Worm (Caenorhabditis elegans) whole organism, L1 larva: ENCODE results near the gene his-71.
A peak's percentile ranks its signal among the peaks of the same experiment; 100 is the strongest.

Experiments
- Y116A8C.19 ChIP-seq: sonication (generic microtip); optimal IDR thresholded peaks from 2 replicates; lab custom pipeline; 2016; ENCODE audit warnings: missing compliant biosample characterization, missing genetic modification characterization, borderline replicate concordance
- aha-1 ChIP-seq: fragments of 150-350 bp; optimal IDR thresholded peaks from 2 replicates; lab custom pipeline; 2014; ENCODE audit warnings: missing biosample characterization, missing genetic modification characterization
- ama-1 ChIP-seq: fragments of 150-350 bp; optimal IDR thresholded peaks from 2 replicates; lab custom pipeline; 2014
- ceh-8 ChIP-seq: fragments of 200-800 bp; sonication (Bioruptor generic); optimal IDR thresholded peaks from 2 replicates; lab custom pipeline; 2018; ENCODE audit warnings: mild to moderate bottlenecking, missing genetic modification characterization, moderate library complexity, missing compliant biosample characterization
- ceh-82 ChIP-seq, 3 experiments: fragments of 150-350 bp in 1 of 3; sonication (generic microtip) in 2 of 3; optimal IDR thresholded peaks; 2 replicates each; lab custom pipeline; 2014 to 2017; ENCODE audit warnings: missing biosample characterization in 3 of 3, missing genetic modification characterization in 3 of 3
- ceh-88 ChIP-seq: fragments of 200-800 bp; sonication (Bioruptor generic); IDR thresholded peaks from 2 replicates; pipeline ENCODE4 v1.3.6; 2022; ENCODE audit warnings: missing genetic modification characterization, missing compliant biosample characterization
- ces-1 ChIP-seq: fragments of 150-350 bp; optimal IDR thresholded peaks from 2 replicates; lab custom pipeline; 2014; ENCODE audit warnings: missing biosample characterization, missing genetic modification reagents, missing genetic modification characterization
- dpl-1 ChIP-seq, 3 experiments: fragments of 150-350 bp in 2 of 3; sonication (generic microtip) in 1 of 3; optimal IDR thresholded peaks; 2 replicates each; lab custom pipeline; 2014 to 2017; ENCODE audit warnings: missing biosample characterization in 3 of 3, missing genetic modification characterization in 3 of 3, missing genetic modification reagents in 3 of 3
- dsc-1 ChIP-seq: sonication (generic microtip); optimal IDR thresholded peaks from 2 replicates; lab custom pipeline; 2016; ENCODE audit warnings: mild to moderate bottlenecking, missing genetic modification characterization, missing compliant biosample characterization
- efl-1 ChIP-seq, 4 experiments: fragments of 150-350 bp; optimal IDR thresholded peaks in 3 of 4; peaks in 1 of 4; 1 replicate in 1 of 4; 2 replicates in 3 of 4; lab custom pipeline; 2014; ENCODE audit warnings: missing biosample characterization in 2 of 4, missing genetic modification characterization in 2 of 4, missing genetic modification reagents in 2 of 4
- egl-13 ChIP-seq: sonication (generic microtip); optimal IDR thresholded peaks from 2 replicates; lab custom pipeline; 2016; ENCODE audit warnings: missing genotype, missing genetic modification reagents, missing genetic modification characterization, missing compliant biosample characterization
- elt-2 ChIP-seq: sonication (generic microtip); optimal IDR thresholded peaks from 2 replicates; lab custom pipeline; 2016; ENCODE audit warnings: missing genetic modification characterization, mild to moderate bottlenecking, inconsistent platforms, missing compliant biosample characterization, missing genetic modification reagents
- ets-5 ChIP-seq: fragments of 200-800 bp; sonication (Bioruptor generic); IDR thresholded peaks from 2 replicates; pipeline ENCODE4 v1.3.6; 2022; ENCODE audit warnings: missing genetic modification characterization, missing compliant biosample characterization
- fkh-4 ChIP-seq: sonication (generic microtip); optimal IDR thresholded peaks from 2 replicates; lab custom pipeline; 2016; ENCODE audit warnings: missing compliant biosample characterization, missing genetic modification characterization, borderline replicate concordance
- fkh-8 ChIP-seq: sonication (generic microtip); optimal IDR thresholded peaks from 2 replicates; lab custom pipeline; 2016; ENCODE audit warnings: mild to moderate bottlenecking, missing genetic modification characterization, missing compliant biosample characterization
- fos-1 ChIP-seq: fragments of 150-350 bp; optimal IDR thresholded peaks from 2 replicates; lab custom pipeline; 2014; ENCODE audit warnings: missing biosample characterization, missing genetic modification characterization
- irx-1 ChIP-seq: sonication (generic microtip); optimal IDR thresholded peaks from 2 replicates; lab custom pipeline; 2016; ENCODE audit warnings: missing genetic modification characterization, missing compliant biosample characterization
- lin-13 ChIP-seq: fragments of 150-350 bp; optimal IDR thresholded peaks from 2 replicates; lab custom pipeline; 2014; ENCODE audit warnings: missing biosample characterization, missing genetic modification reagents, missing genetic modification characterization
- lin-14 ChIP-seq: fragments of 200-800 bp; sonication (Bioruptor generic); optimal IDR thresholded peaks from 2 replicates; lab custom pipeline; 2018; ENCODE audit warnings: mild to moderate bottlenecking, missing genetic modification characterization, moderate library complexity, missing compliant biosample characterization
- lin-15B ChIP-seq: fragments of 150-350 bp; sonication (generic microtip); optimal IDR thresholded peaks from 3 replicates; lab custom pipeline; 2014; ENCODE audit warnings: missing biosample characterization, missing genetic modification characterization
- lin-35 ChIP-seq, 2 experiments: fragments of 150-350 bp; optimal IDR thresholded peaks; 2 replicates each; lab custom pipeline; 2014; ENCODE audit warnings: missing biosample characterization in 2 of 2, missing genetic modification characterization in 2 of 2, missing genetic modification reagents in 2 of 2
- lin-39 ChIP-seq: fragments of 150-350 bp; optimal IDR thresholded peaks from 2 replicates; lab custom pipeline; 2014; ENCODE audit warnings: missing biosample characterization, missing genetic modification reagents, missing genetic modification characterization
- lir-3 ChIP-seq: sonication (generic microtip); optimal IDR thresholded peaks from 2 replicates; lab custom pipeline; 2016; ENCODE audit warnings: mild to moderate bottlenecking, missing genetic modification characterization, moderate library complexity, missing compliant biosample characterization; ENCODE audit not compliant: poor library complexity
- mdl-1 ChIP-seq, 2 experiments: fragments of 150-350 bp; optimal IDR thresholded peaks; 2 replicates each; lab custom pipeline; 2014 to 2017; ENCODE audit warnings: missing biosample characterization in 2 of 2, missing genetic modification characterization in 2 of 2, inconsistent platforms in 1 of 2
- mep-1 ChIP-seq: fragments of 150-350 bp; optimal IDR thresholded peaks from 2 replicates; lab custom pipeline; 2014; ENCODE audit warnings: missing biosample characterization, missing genetic modification characterization
- nhr-19 ChIP-seq: fragments of 200-800 bp; sonication (Bioruptor generic); conservative IDR thresholded peaks from 2 replicates; pipeline ENCODE4 v1.3.6; 2022; ENCODE audit warnings: missing genetic modification characterization, missing compliant biosample characterization
- nhr-20 ChIP-seq: sonication (generic microtip); optimal IDR thresholded peaks from 2 replicates; lab custom pipeline; 2016; ENCODE audit warnings: mild to moderate bottlenecking, missing genetic modification characterization, missing compliant biosample characterization
- nhr-28 ChIP-seq: fragments of 150-350 bp; optimal IDR thresholded peaks from 2 replicates; lab custom pipeline; 2014; ENCODE audit warnings: missing biosample characterization, missing genetic modification characterization
- nhr-47 ChIP-seq: sonication (generic microtip); optimal IDR thresholded peaks from 2 replicates; lab custom pipeline; 2016; ENCODE audit warnings: mild to moderate bottlenecking, missing genetic modification characterization, moderate library complexity, missing compliant biosample characterization
- nhr-71 ChIP-seq: sonication (generic microtip); optimal IDR thresholded peaks from 2 replicates; lab custom pipeline; 2016; ENCODE audit warnings: mild to moderate bottlenecking, missing genetic modification characterization, moderate library complexity, missing compliant biosample characterization
- nhr-76 ChIP-seq: sonication (generic microtip); optimal IDR thresholded peaks from 2 replicates; lab custom pipeline; 2017; ENCODE audit warnings: missing biosample characterization, missing genetic modification characterization
- nhr-77 ChIP-seq: fragments of 150-350 bp; optimal IDR thresholded peaks from 2 replicates; lab custom pipeline; 2014; ENCODE audit warnings: missing biosample characterization, missing genetic modification characterization
- nhr-85 ChIP-seq: sonication (generic microtip); peaks from one replicate; lab custom pipeline; 2016; ENCODE audit warnings: missing genetic modification characterization, inconsistent platforms, missing compliant biosample characterization
- nhr-90 ChIP-seq: sonication (generic microtip); optimal IDR thresholded peaks from 2 replicates; lab custom pipeline; 2016; ENCODE audit warnings: mild to moderate bottlenecking, missing genetic modification characterization, missing compliant biosample characterization; ENCODE audit not compliant: poor library complexity
- skn-1 ChIP-seq: fragments of 150-350 bp; optimal IDR thresholded peaks from 2 replicates; lab custom pipeline; 2014; ENCODE audit warnings: missing biosample characterization, missing genetic modification characterization
- snu-23 ChIP-seq: sonication (generic microtip); optimal IDR thresholded peaks from 2 replicates; lab custom pipeline; 2016; ENCODE audit warnings: missing genetic modification characterization, missing compliant biosample characterization
- sox-4 ChIP-seq: sonication (generic microtip); optimal IDR thresholded peaks from 2 replicates; lab custom pipeline; 2016; ENCODE audit warnings: missing genetic modification characterization, missing compliant biosample characterization
- sptf-1 ChIP-seq: fragments of 150-350 bp; optimal IDR thresholded peaks from 2 replicates; lab custom pipeline; 2014; ENCODE audit warnings: missing biosample characterization, missing genetic modification characterization
- tbx-2 ChIP-seq: sonication (generic microtip); optimal IDR thresholded peaks from 2 replicates; lab custom pipeline; 2016; ENCODE audit warnings: missing genetic modification characterization, missing compliant biosample characterization
- unc-130 ChIP-seq: fragments of 150-350 bp; optimal IDR thresholded peaks from 2 replicates; lab custom pipeline; 2017; ENCODE audit warnings: missing biosample characterization, missing genetic modification characterization, inconsistent platforms
- unc-86 ChIP-seq: sonication (generic microtip); optimal IDR thresholded peaks from 2 replicates; lab custom pipeline; 2016; ENCODE audit warnings: missing genetic modification characterization, missing compliant biosample characterization
- xbp-1 ChIP-seq: sonication (generic microtip); optimal IDR thresholded peaks from 2 replicates; lab custom pipeline; 2016; ENCODE audit warnings: missing genetic modification characterization, missing compliant biosample characterization
- zag-1 ChIP-seq: fragments of 150-350 bp; optimal IDR thresholded peaks from 2 replicates; lab custom pipeline; 2014; ENCODE audit warnings: missing biosample characterization, missing genetic modification characterization
- zip-4 ChIP-seq: fragments of 200-800 bp; sonication (Bioruptor generic); optimal IDR thresholded peaks from 2 replicates; lab custom pipeline; 2018; ENCODE audit warnings: mild to moderate bottlenecking, missing genetic modification characterization, moderate library complexity, missing compliant biosample characterization
- ztf-11 ChIP-seq, 2 experiments: sonication (generic microtip); optimal IDR thresholded peaks; 2 replicates each; lab custom pipeline; 2016 to 2017; ENCODE audit warnings: missing genetic modification characterization in 2 of 2, missing biosample characterization in 1 of 2, missing compliant biosample characterization in 1 of 2

The his-71 gene

ce11 chrX:8021609-8022008 lies 39.7 kb upstream of the his-71 start (continued):
- TF ChIP-seq tbx-2 (tag; lab: Kevin White, UChicago) (peak; percentile 90), zag-1 (tag; lab: Kevin White, UChicago) (no peak), fos-1 (tag; lab: Kevin White, UChicago) (peak; percentile 24), nhr-77 (tag; lab: Kevin White, UChicago) (no peak), nhr-76 (tag; lab: Kevin White, UChicago) (no peak), egl-13 (peak; percentile 89), sox-4 (tag; lab: Kevin White, UChicago) (peak; percentile 91), lin-39 (peak; percentile 77), sptf-1 (tag; lab: Kevin White, UChicago) (no peak), xbp-1 (peak; percentile 72), ceh-88 (GFP tag; lab: Robert Waterston, UW) (peak; percentile 75), lin-15B (tag; lab: Kevin White, UChicago) (no peak), ces-1 (no peak), zip-4 (GFP tag; lab: Kevin White, UChicago) (peak; percentile 2), lin-14 (GFP tag; lab: Kevin White, UChicago) (peak; percentile 98), unc-130 (peak; percentile 74), lin-13 (GFP tag; lab: Kevin White, UChicago) (peak; percentile 63), lin-35 (GFP tag; optimal IDR thresholded peaks at IDR 0.05; lab: Kevin White, UChicago) (peak; percentile 25 to 49), ceh-82 (tag; optimal IDR thresholded peaks at IDR 0.05; lab: Kevin White, UChicago) (peak; percentile 40 to 51 (median 50)), skn-1 (tag; lab: Kevin White, UChicago) (peak; percentile 6), dpl-1 (GFP tag; optimal IDR thresholded peaks at IDR 0.05; lab: Kevin White, UChicago) (peak; percentile 3 to 42 (median 31)), aha-1 (tag; lab: Kevin White, UChicago) (peak; percentile 61), nhr-71 (tag; lab: Kevin White, UChicago) (peak; percentile 98), nhr-28 (tag; lab: Kevin White, UChicago) (no peak), elt-2 (tag; lab: Kevin White, UChicago) (peak; percentile 39), ceh-8 (GFP tag; lab: Kevin White, UChicago) (peak; percentile 63), nhr-85 (no peak), lir-3 (tag; lab: Kevin White, UChicago) (peak; percentile 83), mdl-1 (tag; optimal IDR thresholded peaks at IDR 0.05; lab: Kevin White, UChicago) (peak in 1 of 2 experiments; percentile 75), nhr-47 (peak; percentile 92), nhr-20 (tag; lab: Kevin White, UChicago) (peak; percentile 87), fkh-4 (peak; percentile 61), snu-23 (peak; percentile 87), nhr-19 (GFP tag; lab: Robert Waterston, UW) (peak; percentile 88), mep-1 (tag; lab: Kevin White, UChicago) (peak; percentile 66), ama-1 (lab: Kevin White, UChicago) (peak; percentile 40), ets-5 (GFP tag; lab: Robert Waterston, UW) (no peak), irx-1 (tag; lab: Kevin White, UChicago) (peak; percentile 68), Y116A8C.19 (tag; lab: Kevin White, UChicago) (no peak), efl-1 (optimal IDR thresholded peaks at IDR 0.05; lab: Kevin White, UChicago) (peak; percentile 31 to 45), efl-1 (GFP tag; optimal IDR thresholded peaks at IDR 0.05 in 1 of 2; lab: Kevin White, UChicago) (peak; percentile 49 to 94), ztf-11 (tag; optimal IDR thresholded peaks at IDR 0.05; lab: Kevin White, UChicago) (peak in 1 of 2 experiments; percentile 62), nhr-90 (tag; lab: Kevin White, UChicago) (peak; percentile 54), dsc-1 (tag; lab: Kevin White, UChicago) (peak; percentile 94), fkh-8 (tag; lab: Kevin White, UChicago) (peak; percentile 99), unc-86 (peak; percentile 88)
